Fruit fly (Drosophila melanogaster) whole organism, prepupa: Measurements from ENCODE around the gene CG9682.

Experiments used
- CG10669 ChIP-seq: fragments of 200-800 bp; sonication (Bioruptor generic); optimal IDR thresholded peaks from 3 replicates; lab custom pipeline; 2018; ENCODE audit warnings: missing biosample characterization, mild to moderate bottlenecking, missing genetic modification characterization, moderate library complexity
- OdsH ChIP-seq: fragments of 200-800 bp; sonication (Bioruptor generic); optimal IDR thresholded peaks from 3 replicates; lab custom pipeline; 2016; ENCODE audit warnings: missing biosample characterization, missing genetic modification characterization
- dac ChIP-seq: fragments of 200-800 bp; sonication (Bioruptor generic); optimal IDR thresholded peaks from 2 replicates; lab custom pipeline; 2017; ENCODE audit warnings: missing biosample characterization, mild to moderate bottlenecking, missing genetic modification characterization
- fd59A ChIP-seq: fragments of 200-800 bp; sonication (Bioruptor generic); optimal IDR thresholded peaks from 2 replicates; lab custom pipeline; 2017; ENCODE audit warnings: missing biosample characterization, mild to moderate bottlenecking, missing genetic modification characterization, missing genetic modification reagents

DNA sequence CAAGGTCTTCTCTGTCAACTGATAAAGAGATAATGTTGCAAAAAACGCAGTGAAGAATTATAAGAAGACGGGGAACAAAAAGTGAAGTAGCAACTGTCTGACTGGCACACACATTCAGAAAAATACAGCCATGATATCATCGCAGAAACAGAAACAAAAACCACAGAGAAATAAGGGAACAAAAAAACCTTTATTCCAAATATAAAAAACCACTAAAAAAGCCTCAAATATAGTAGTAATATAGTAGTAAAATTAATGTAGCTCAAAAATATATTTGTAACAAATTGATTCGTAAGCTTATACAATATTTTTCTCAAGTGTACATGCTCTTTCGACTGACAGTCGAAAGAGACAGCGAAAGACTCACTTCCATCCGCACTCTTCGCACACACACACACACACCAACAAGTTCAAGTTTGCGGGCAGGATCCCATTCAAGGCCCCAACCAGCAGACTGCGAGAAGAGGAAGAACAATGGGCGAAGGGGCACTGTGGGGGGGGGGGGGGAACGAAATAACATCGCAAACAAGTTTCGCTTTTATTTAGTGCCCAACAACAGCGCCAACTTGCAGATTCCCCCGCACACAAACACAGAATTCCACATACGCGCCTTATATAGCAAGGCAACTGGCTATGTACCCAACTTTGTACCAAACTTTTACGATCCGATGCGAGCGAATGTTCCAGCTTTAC is 7.7 kb downstream of the CG9682 start:
- peak; percentile 82 for TF ChIP-seq fd59A
- no peak for TF ChIP-seq dac (GFP tag; lab: Kevin White, UChicago)
- TF ChIP-seq OdsH: peak; percentile 84
- peak; percentile 80 for TF ChIP-seq CG10669 (GFP tag; lab: Kevin White, UChicago)
